Worm (Caenorhabditis elegans) whole organism, L2 larva: Measurements from ENCODE around the gene C12D12.1.
A peak's percentile ranks its signal among the peaks of the same experiment; 100 is the strongest.

Source experiments
- C34F6.9 ChIP-seq: fragments of 150-350 bp; optimal IDR thresholded peaks from 2 replicates; lab custom pipeline; 2014; ENCODE audit warnings: missing biosample characterization, missing genetic modification characterization
- F13H6.1 ChIP-seq: sonication (generic microtip); optimal IDR thresholded peaks from 2 replicates; lab custom pipeline; 2016; ENCODE audit warnings: missing genetic modification characterization, missing compliant biosample characterization
- R02D3.7 ChIP-seq: fragments of 150-350 bp; optimal IDR thresholded peaks from 2 replicates; lab custom pipeline; 2014; ENCODE audit warnings: missing biosample characterization, missing genetic modification characterization
- Y55F3AM.14 ChIP-seq: fragments of 200-800 bp; sonication (Bioruptor generic); optimal IDR thresholded peaks from 2 replicates; lab custom pipeline; 2018; ENCODE audit warnings: mild to moderate bottlenecking, missing genetic modification characterization, missing compliant biosample characterization
- ZK546.5 ChIP-seq: sonication (generic microtip); optimal IDR thresholded peaks from 2 replicates; lab custom pipeline; 2017; ENCODE audit warnings: missing biosample characterization, missing genetic modification characterization
- alr-1 ChIP-seq: fragments of 150-350 bp; optimal IDR thresholded peaks from 2 replicates; lab custom pipeline; 2014; ENCODE audit warnings: missing biosample characterization, missing genetic modification characterization
- aly-2 ChIP-seq: fragments of 150-350 bp; optimal IDR thresholded peaks from 2 replicates; lab custom pipeline; 2014; ENCODE audit warnings: missing biosample characterization, missing genetic modification characterization
- ama-1 ChIP-seq: fragments of 150-350 bp; optimal IDR thresholded peaks from 2 replicates; lab custom pipeline; 2018; ENCODE audit warnings: inconsistent platforms
- blmp-1 ChIP-seq: sonication (generic microtip); optimal IDR thresholded peaks from 2 replicates; lab custom pipeline; 2017; ENCODE audit warnings: missing genetic modification characterization, mild to moderate bottlenecking, missing compliant biosample characterization, antibody characterized with exemption, moderate library complexity; ENCODE audit not compliant: insufficient read depth
- ceh-82 ChIP-seq: fragments of 150-350 bp; optimal IDR thresholded peaks from 2 replicates; lab custom pipeline; 2014; ENCODE audit warnings: missing biosample characterization, missing genetic modification characterization
- crh-2 ChIP-seq: sonication (generic microtip); optimal IDR thresholded peaks from 2 replicates; lab custom pipeline; 2017; ENCODE audit warnings: missing biosample characterization, missing genetic modification characterization
- dmd-4 ChIP-seq: sonication (generic microtip); optimal IDR thresholded peaks from 2 replicates; lab custom pipeline; 2017; ENCODE audit warnings: missing biosample characterization, missing genetic modification characterization
- egl-27 ChIP-seq: sonication (generic microtip); optimal IDR thresholded peaks from 3 replicates; lab custom pipeline; 2017; ENCODE audit warnings: missing biosample characterization, missing genetic modification reagents, missing genetic modification characterization
- elt-1 ChIP-seq: fragments of 150-350 bp; optimal IDR thresholded peaks from 2 replicates; lab custom pipeline; 2014; ENCODE audit warnings: missing biosample characterization, missing genetic modification characterization
- elt-3 ChIP-seq: sonication (generic microtip); optimal IDR thresholded peaks from 2 replicates; lab custom pipeline; 2017; ENCODE audit warnings: missing biosample characterization, missing genetic modification characterization
- fos-1 ChIP-seq: fragments of 150-350 bp; optimal IDR thresholded peaks from 2 replicates; lab custom pipeline; 2014; ENCODE audit warnings: missing biosample characterization, missing genetic modification characterization
- gmeb-1 ChIP-seq: fragments of 150-350 bp; optimal IDR thresholded peaks from 2 replicates; lab custom pipeline; 2014; ENCODE audit warnings: missing biosample characterization, missing genetic modification characterization
- lin-11 ChIP-seq: fragments of 150-350 bp; sonication (generic microtip); optimal IDR thresholded peaks from 2 replicates; lab custom pipeline; 2014; ENCODE audit warnings: missing biosample characterization, missing genetic modification characterization, inconsistent platforms, mixed read lengths
- lin-39 ChIP-seq: fragments of 150-350 bp; optimal IDR thresholded peaks from 2 replicates; lab custom pipeline; 2014; ENCODE audit warnings: missing biosample characterization, missing genetic modification reagents, missing genetic modification characterization
- lsy-2 ChIP-seq, 2 experiments: fragments of 150-350 bp in 1 of 2; sonication (generic microtip) in 1 of 2; optimal IDR thresholded peaks; 2 replicates each; lab custom pipeline; 2014 to 2017; ENCODE audit warnings: missing biosample characterization in 2 of 2, missing genetic modification characterization in 2 of 2
- mab-5 ChIP-seq: fragments of 150-350 bp; optimal IDR thresholded peaks from 2 replicates; lab custom pipeline; 2014; ENCODE audit warnings: missing biosample characterization, missing genetic modification characterization
- mbf-1 ChIP-seq: sonication (generic microtip); optimal IDR thresholded peaks from 2 replicates; lab custom pipeline; 2017; ENCODE audit warnings: missing biosample characterization, missing genetic modification characterization
- nhr-10 ChIP-seq: sonication (generic microtip); optimal IDR thresholded peaks from 2 replicates; lab custom pipeline; 2017; ENCODE audit warnings: missing biosample characterization, missing genetic modification characterization
- nhr-11 ChIP-seq: fragments of 150-350 bp; optimal IDR thresholded peaks from 2 replicates; lab custom pipeline; 2014; ENCODE audit warnings: missing biosample characterization, missing genetic modification characterization
- nhr-12 ChIP-seq: fragments of 150-350 bp; optimal IDR thresholded peaks from 2 replicates; lab custom pipeline; 2014; ENCODE audit warnings: missing biosample characterization, missing genetic modification characterization
- nhr-129 ChIP-seq: fragments of 150-350 bp; optimal IDR thresholded peaks from 2 replicates; lab custom pipeline; 2014; ENCODE audit warnings: missing biosample characterization, missing genetic modification characterization
- nhr-21 ChIP-seq: fragments of 150-350 bp; optimal IDR thresholded peaks from 2 replicates; lab custom pipeline; 2014; ENCODE audit warnings: missing biosample characterization, missing genetic modification characterization
- nhr-23 ChIP-seq: fragments of 150-350 bp; optimal IDR thresholded peaks from 2 replicates; lab custom pipeline; 2014; ENCODE audit warnings: missing biosample characterization, missing genetic modification reagents, missing genetic modification characterization
- nhr-237 ChIP-seq: fragments of 150-350 bp; optimal IDR thresholded peaks from 2 replicates; lab custom pipeline; 2014; ENCODE audit warnings: missing biosample characterization, missing genetic modification characterization
- nhr-6 ChIP-seq: fragments of 150-350 bp; optimal IDR thresholded peaks from 2 replicates; lab custom pipeline; 2014; ENCODE audit warnings: missing biosample characterization, missing genetic modification characterization
- nhr-77 ChIP-seq: fragments of 150-350 bp; optimal IDR thresholded peaks from 2 replicates; lab custom pipeline; 2014; ENCODE audit warnings: missing biosample characterization, missing genetic modification characterization
- peb-1 ChIP-seq: fragments of 150-350 bp; optimal IDR thresholded peaks from 2 replicates; lab custom pipeline; 2014; ENCODE audit warnings: missing biosample characterization, missing genetic modification characterization
- sem-4 ChIP-seq: fragments of 150-350 bp; optimal IDR thresholded peaks from 2 replicates; lab custom pipeline; 2014; ENCODE audit warnings: missing biosample characterization, missing genetic modification reagents, missing genetic modification characterization
- skn-1 ChIP-seq: sonication (generic microtip); optimal IDR thresholded peaks from 2 replicates; lab custom pipeline; 2017; ENCODE audit warnings: missing biosample characterization, missing genetic modification characterization
- sma-9 ChIP-seq, 2 experiments: fragments of 150-350 bp in 1 of 2; sonication (generic microtip) in 1 of 2; optimal IDR thresholded peaks; 2 replicates each; lab custom pipeline; 2014 to 2016; ENCODE audit warnings: missing genetic modification characterization in 2 of 2, mild to moderate bottlenecking in 1 of 2, missing biosample characterization in 1 of 2, missing compliant biosample characterization in 1 of 2, missing genetic modification reagents in 1 of 2, moderate library complexity in 1 of 2
- unc-39 ChIP-seq: fragments of 150-350 bp; optimal IDR thresholded peaks from 2 replicates; lab custom pipeline; 2014; ENCODE audit warnings: missing biosample characterization, missing genetic modification characterization
- unc-55 ChIP-seq: fragments of 150-350 bp; sonication (generic microtip); optimal IDR thresholded peaks from 3 replicates; lab custom pipeline; 2014; ENCODE audit warnings: missing biosample characterization, missing genetic modification reagents, missing genetic modification characterization
- unc-62 ChIP-seq: fragments of 150-350 bp; optimal IDR thresholded peaks from 2 replicates; lab custom pipeline; 2014; ENCODE audit warnings: missing biosample characterization, missing genetic modification reagents, missing genetic modification characterization
- zag-1 ChIP-seq: fragments of 150-350 bp; optimal IDR thresholded peaks from 2 replicates; lab custom pipeline; 2014; ENCODE audit warnings: missing biosample characterization, missing genetic modification characterization
- ztf-1 ChIP-seq: fragments of 200-800 bp; sonication (Bioruptor generic); conservative IDR thresholded peaks from 2 replicates; pipeline ENCODE4 v1.3.6; 2022; ENCODE audit warnings: missing genetic modification characterization, missing compliant biosample characterization
- ztf-4 ChIP-seq: fragments of 150-350 bp; optimal IDR thresholded peaks from 2 replicates; lab custom pipeline; 2014; ENCODE audit warnings: missing biosample characterization, missing genetic modification characterization

The C12D12.1 gene

DNA sequence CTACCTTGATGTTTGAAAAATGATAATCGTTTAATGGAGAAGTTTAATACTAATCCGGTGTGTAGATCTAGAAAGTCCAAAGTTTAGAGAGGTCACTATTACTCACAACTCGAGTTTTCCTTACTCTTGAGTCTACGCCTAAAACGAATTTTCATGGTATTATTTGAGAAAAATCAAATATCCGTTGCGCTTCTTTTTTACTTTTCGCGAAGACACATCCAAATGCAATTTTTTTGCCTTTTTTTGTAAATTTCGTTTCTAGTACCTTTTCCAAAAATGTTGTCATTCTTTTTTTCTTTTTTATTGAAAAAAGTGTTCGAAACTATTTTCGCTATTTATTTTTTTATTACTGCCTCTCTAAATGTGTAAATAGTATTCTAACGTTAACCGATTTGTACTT is 14.7 kb downstream of the C12D12.1 start:
- TF ChIP-seq F13H6.1: no peak
- no peak for TF ChIP-seq gmeb-1
- TF ChIP-seq skn-1 (tag; lab: Kevin White, UChicago): no peak
- TF ChIP-seq nhr-11 (tag; lab: Kevin White, UChicago): no peak
- no peak for TF ChIP-seq elt-3
- TF ChIP-seq sem-4 (tag; lab: Kevin White, UChicago): no peak
- no peak for TF ChIP-seq nhr-77 (tag; lab: Kevin White, UChicago)
- no peak for TF ChIP-seq nhr-12 (tag; lab: Kevin White, UChicago)
- TF ChIP-seq nhr-6 (tag; lab: Kevin White, UChicago): no peak
- TF ChIP-seq dmd-4 (tag; lab: Kevin White, UChicago): no peak
- no peak for TF ChIP-seq ceh-82

ce11 chrX:3517141-3517540 is 18.1 kb downstream of the C12D12.1 start:
- TF ChIP-seq nhr-21 (tag; lab: Kevin White, UChicago) (no peak), unc-55 (GFP tag; lab: Kevin White, UChicago) (peak; percentile 13)

- TF ChIP-seq nhr-23 (no peak), lin-39 (no peak), F13H6.1 (no peak), unc-62 (GFP tag; lab: Kevin White, UChicago) (no peak), nhr-12 (tag; lab: Kevin White, UChicago) (no peak), zag-1 (tag; lab: Kevin White, UChicago) (no peak), unc-39 (tag; lab: Kevin White, UChicago) (no peak), ama-1 (lab: Kevin White, UChicago) (no peak), fos-1 (no peak)
Observed at ce11 chrX:3518494-3518893, 19.4 kb downstream of the C12D12.1 start, which contains the start of gene npr-16. Gene npr-16, plus strand, starts transcription at chrX:3518794.

DNA sequence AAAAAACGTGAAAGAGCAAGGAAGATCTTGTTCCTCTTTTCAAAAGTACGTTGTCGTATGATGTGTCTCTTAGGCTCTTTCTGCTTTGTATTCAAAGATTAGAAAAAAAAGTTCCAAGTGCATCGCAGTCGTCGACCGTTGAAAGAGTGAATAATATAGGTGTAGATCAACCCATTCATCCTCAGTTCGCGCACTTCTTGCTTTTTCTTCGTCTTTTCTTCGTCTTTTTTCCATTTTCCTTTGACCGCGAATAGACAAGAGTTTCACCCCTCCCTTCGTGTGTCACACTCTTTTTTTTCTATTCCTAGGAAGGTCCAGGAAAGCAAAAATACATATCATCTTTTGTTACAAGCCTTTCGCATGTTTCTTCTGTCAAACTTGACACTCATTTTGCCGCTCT is 27.7 kb downstream of the C12D12.1 start:
- TF ChIP-seq unc-55 (GFP tag; lab: Kevin White, UChicago) (no peak), nhr-23 (no peak), mab-5 (tag; lab: Kevin White, UChicago) (no peak), lin-11 (tag; lab: Kevin White, UChicago) (no peak), R02D3.7 (tag; lab: Kevin White, UChicago) (no peak), ZK546.5 (tag; lab: Kevin White, UChicago) (no peak), ztf-4 (no peak), skn-1 (tag; lab: Kevin White, UChicago) (no peak), gmeb-1 (no peak), nhr-237 (tag; lab: Kevin White, UChicago) (no peak), C34F6.9 (tag; lab: Kevin White, UChicago) (no peak), ztf-1 (GFP tag; lab: Robert Waterston, UW) (no peak)
- TF ChIP-seq, all 48 proteins: peak for 0

- TF ChIP-seq ZK546.5 (tag; lab: Kevin White, UChicago) (no peak), fos-1 (no peak), ztf-4 (no peak), Y55F3AM.14 (GFP tag; lab: Kevin White, UChicago) (no peak), lin-39 (no peak), dmd-4 (tag; lab: Kevin White, UChicago) (no peak), unc-39 (tag; lab: Kevin White, UChicago) (no peak), unc-55 (GFP tag; lab: Kevin White, UChicago) (no peak), R02D3.7 (tag; lab: Kevin White, UChicago) (no peak), mab-5 (tag; lab: Kevin White, UChicago) (no peak), zag-1 (tag; lab: Kevin White, UChicago) (no peak), peb-1 (tag; lab: Kevin White, UChicago) (no peak), nhr-10 (tag; lab: Kevin White, UChicago) (no peak), F13H6.1 (no peak), ceh-82 (no peak), blmp-1 (tag; lab: Kevin White, UChicago) (no peak), nhr-23 (no peak)
Observed at ce11 chrX:3532919-3533318, 33.9 kb downstream of the C12D12.1 start, which contains the start of gene F56B6.6. Gene F56B6.6, minus strand, starts transcription at chrX:3533019.

DNA sequence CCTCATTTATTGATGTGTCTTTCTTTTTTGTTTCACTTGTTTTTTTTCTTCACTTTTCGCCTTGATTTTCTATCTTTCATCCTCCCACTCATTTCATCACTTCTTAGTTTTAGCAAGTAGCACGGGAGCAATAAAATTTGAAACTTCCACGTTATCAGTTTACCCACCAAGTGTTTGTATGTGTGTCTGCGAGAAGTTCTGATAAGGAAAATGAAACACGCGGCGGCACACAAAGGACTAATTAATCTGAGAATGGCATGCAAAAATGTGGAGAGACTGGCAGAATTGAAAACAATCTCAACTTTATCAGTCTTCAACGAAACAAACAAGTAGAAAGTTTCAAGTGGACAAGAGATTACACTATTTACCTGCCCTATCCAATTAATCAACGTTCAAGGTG is 35.2 kb downstream of the C12D12.1 start:
- peak; percentile 78 for TF ChIP-seq fos-1
- TF ChIP-seq gmeb-1: peak; percentile 8
- TF ChIP-seq lin-39: no peak
- no peak for TF ChIP-seq C34F6.9 (tag; lab: Kevin White, UChicago)
- TF ChIP-seq mbf-1 (tag; lab: Kevin White, UChicago): no peak
- TF ChIP-seq mab-5 (tag; lab: Kevin White, UChicago): no peak
- TF ChIP-seq blmp-1 (tag; lab: Kevin White, UChicago): no peak
- TF ChIP-seq sma-9 (GFP tag; optimal IDR thresholded peaks at IDR 0.05; lab: Kevin White, UChicago): peak; percentile 51
- TF ChIP-seq sma-9 (tag; optimal IDR thresholded peaks at IDR 0.05; lab: Kevin White, UChicago): no peak
- no peak for TF ChIP-seq nhr-6 (tag; lab: Kevin White, UChicago)
- TF ChIP-seq aly-2 (tag; lab: Kevin White, UChicago): no peak
- no peak for TF ChIP-seq R02D3.7 (tag; lab: Kevin White, UChicago)
- peak; percentile 66 for TF ChIP-seq F13H6.1
- peak in 1 of 2 experiments; percentile 26 for TF ChIP-seq lsy-2 (tag; optimal IDR thresholded peaks at IDR 0.05; lab: Kevin White, UChicago)
- TF ChIP-seq nhr-11 (tag; lab: Kevin White, UChicago): no peak
- TF ChIP-seq nhr-129 (tag; lab: Kevin White, UChicago): peak; percentile 63
- TF ChIP-seq egl-27 (tag; lab: Kevin White, UChicago): no peak
- no peak for TF ChIP-seq zag-1 (tag; lab: Kevin White, UChicago)
- no peak for TF ChIP-seq elt-1 (tag; lab: Kevin White, UChicago)
- TF ChIP-seq nhr-10 (tag; lab: Kevin White, UChicago): no peak
- peak; percentile 84 for TF ChIP-seq crh-2
- TF ChIP-seq ztf-4: no peak
- TF ChIP-seq ceh-82: no peak
- TF ChIP-seq alr-1: no peak
